Worm (Caenorhabditis elegans) whole organism, midembryonic: ENCODE results near the gene R02F2.6.
A peak's percentile ranks its signal among the peaks of the same experiment; 100 is the strongest.

Source experiments
- T22C8.4 ChIP-seq: fragments of 200-800 bp; sonication (Bioruptor generic); IDR thresholded peaks from 2 replicates; pipeline ENCODE4 v1.3.6; 2022; ENCODE audit warnings: missing genetic modification characterization, missing compliant biosample characterization
- cog-1 ChIP-seq: sonication (generic microtip); optimal IDR thresholded peaks from 2 replicates; lab custom pipeline; 2016; ENCODE audit warnings: missing genetic modification characterization, missing compliant biosample characterization
- flt-1 ChIP-seq: fragments of 200-800 bp; sonication (Bioruptor generic); IDR thresholded peaks from 2 replicates; pipeline ENCODE4 v1.3.6; 2022; ENCODE audit warnings: missing genetic modification characterization, missing compliant biosample characterization
- klf-2 ChIP-seq: fragments of 200-800 bp; sonication (Bioruptor generic); conservative IDR thresholded peaks from 2 replicates; pipeline ENCODE4 v1.3.6; 2022; ENCODE audit warnings: missing genetic modification reagents, missing genetic modification characterization, missing compliant biosample characterization
- med-1 ChIP-seq: sonication (generic microtip); optimal IDR thresholded peaks from 2 replicates; lab custom pipeline; 2017; ENCODE audit warnings: missing genetic modification characterization, mild to moderate bottlenecking, missing compliant biosample characterization, antibody characterized with exemption, missing genetic modification reagents; ENCODE audit not compliant: insufficient read depth
- ref-1 ChIP-seq: fragments of 200-800 bp; sonication (Bioruptor generic); conservative IDR thresholded peaks from 2 replicates; pipeline ENCODE4 v1.3.6; 2022; ENCODE audit warnings: missing genetic modification reagents, missing genetic modification characterization, missing compliant biosample characterization
- tab-1 ChIP-seq: fragments of 200-800 bp; sonication (Bioruptor generic); IDR thresholded peaks from 2 replicates; pipeline ENCODE4 v1.3.6; 2022; ENCODE audit warnings: missing genetic modification characterization, missing compliant biosample characterization
- ztf-23 ChIP-seq: fragments of 200-800 bp; sonication (Bioruptor generic); IDR thresholded peaks from 2 replicates; pipeline ENCODE4 v1.3.6; 2022; ENCODE audit warnings: missing genetic modification reagents, missing genetic modification characterization, missing compliant biosample characterization
- ztf-29 ChIP-seq: fragments of 200-800 bp; sonication (Bioruptor generic); IDR thresholded peaks from 2 replicates; pipeline ENCODE4 v1.3.6; 2022; ENCODE audit warnings: missing genetic modification reagents, missing genetic modification characterization, missing compliant biosample characterization

Gene R02F2.6

ce11 chrIII:5505474-5506022, 26.8 kb upstream of the R02F2.6 start:
- TF ChIP-seq med-1 (GFP tag; lab: Kevin White, UChicago) = no peak
- 0 out of 2 replicates have a peak, but pooled peaks have one; percentile 9 for TF ChIP-seq tab-1 (GFP tag; lab: Robert Waterston, UW)

DNA sequence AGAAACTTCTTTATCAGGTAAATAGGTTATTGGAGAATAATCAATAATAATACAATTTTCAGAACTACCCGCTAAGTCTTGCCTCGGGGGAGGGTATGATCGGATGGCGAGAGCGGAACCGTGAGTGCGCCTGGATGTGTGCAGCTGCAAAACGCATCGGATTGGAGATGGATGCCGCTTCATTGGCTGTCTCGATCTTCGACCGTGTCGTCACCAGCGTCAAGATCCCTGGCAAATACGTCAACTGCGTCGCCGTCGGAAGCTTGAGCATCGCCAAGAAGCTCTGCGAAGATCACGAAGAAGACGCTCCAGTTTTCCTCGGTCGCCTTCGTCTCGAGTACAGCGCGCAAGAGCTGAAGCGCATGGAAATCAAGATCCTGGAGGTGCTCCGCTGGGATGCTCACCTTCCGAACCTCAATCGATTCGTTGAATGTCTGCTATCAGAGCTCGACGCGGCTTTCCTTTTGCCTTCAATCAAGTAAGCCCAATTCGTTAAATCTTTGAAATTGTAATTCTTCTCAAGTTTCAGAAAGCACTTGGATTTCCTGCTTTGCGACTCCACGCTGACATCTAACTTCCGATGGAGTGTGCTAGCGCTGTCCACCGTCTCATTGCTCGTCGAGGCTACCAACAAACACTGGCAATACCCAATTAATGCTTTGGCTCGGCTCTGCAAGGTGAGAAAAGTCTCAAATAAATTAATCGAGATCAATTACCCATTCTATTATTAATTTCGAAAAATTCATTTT, 26.2 kb upstream of the R02F2.6 start:
- TF ChIP-seq ztf-29 (GFP tag; lab: Robert Waterston, UW) (no peak), flt-1 (GFP tag; lab: Robert Waterston, UW) (0 out of 2 replicates have a peak, but pooled peaks have one; percentile 54)

DNA sequence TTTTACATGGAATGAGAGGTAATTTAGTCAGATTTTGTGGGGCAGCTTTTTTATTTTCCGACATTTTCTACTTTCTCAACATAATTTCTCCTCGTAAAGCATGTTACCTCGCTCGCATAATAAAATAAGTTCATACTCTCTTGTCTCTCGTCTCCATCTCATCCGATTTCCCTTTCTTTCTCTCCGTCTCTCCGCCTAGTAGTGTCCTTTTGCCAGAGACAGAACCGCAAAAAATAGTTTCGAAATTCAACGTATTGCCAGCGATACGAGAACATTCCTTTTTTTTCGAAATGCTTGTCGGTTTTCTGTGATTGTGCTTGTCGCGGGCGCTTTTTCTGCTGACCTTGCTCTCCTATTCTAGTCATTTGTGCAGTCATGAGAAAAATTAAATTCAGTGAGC, 25.4 kb upstream of the R02F2.6 start:
- TF ChIP-seq flt-1 (GFP tag; lab: Robert Waterston, UW) (0 out of 2 replicates have a peak, but pooled peaks have one; percentile 16), klf-2 (no peak)

DNA sequence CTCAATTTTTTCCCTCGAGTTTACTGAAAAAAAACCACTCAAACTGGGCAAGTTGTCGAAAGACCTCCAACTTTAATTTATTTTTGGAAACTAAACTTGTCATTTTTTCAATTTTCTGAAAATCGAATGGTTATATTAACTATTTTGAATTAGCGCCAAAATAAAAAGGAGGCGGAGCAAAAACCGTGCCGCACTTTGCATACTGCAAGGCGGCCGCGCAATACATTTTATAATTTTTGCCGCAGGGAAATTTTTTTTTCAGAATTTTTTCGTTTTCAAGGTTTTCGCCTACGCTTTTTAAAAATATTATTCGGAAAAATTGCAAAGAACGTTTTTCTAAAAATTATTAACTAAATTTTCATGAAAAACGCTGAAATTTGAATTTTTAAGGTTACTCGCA, 24.9 kb upstream of the R02F2.6 start:
- TF ChIP-seq cog-1 (tag; lab: Kevin White, UChicago) (no peak), ztf-29 (GFP tag; lab: Robert Waterston, UW) (no peak), med-1 (GFP tag; lab: Kevin White, UChicago) (no peak), ref-1 (GFP tag; lab: Robert Waterston, UW) (no peak), flt-1 (GFP tag; lab: Robert Waterston, UW) (no peak), tab-1 (GFP tag; lab: Robert Waterston, UW) (no peak), klf-2 (no peak), ztf-23 (no peak), T22C8.4 (GFP tag; lab: Robert Waterston, UW) (no peak)

ce11 chrIII:5502915-5503575, 24.3 kb upstream of the R02F2.6 start:
- TF ChIP-seq ref-1 (GFP tag; lab: Robert Waterston, UW) = peak; percentile 43; the same call in 1 of the 2 replicates
- TF ChIP-seq flt-1 (GFP tag; lab: Robert Waterston, UW) = no peak
- peak; percentile 56 for TF ChIP-seq cog-1 (tag; lab: Kevin White, UChicago)

ce11 chrIII:5501358-5502287, 22.9 kb upstream of the R02F2.6 start, which contains the start of gene R02F2.1:
Gene R02F2.1 (plus strand): TSS chrIII:5501885.
- TF ChIP-seq ztf-29 (GFP tag; lab: Robert Waterston, UW) (no peak), flt-1 (GFP tag; lab: Robert Waterston, UW) (no peak), cog-1 (tag; lab: Kevin White, UChicago) (no peak), T22C8.4 (GFP tag; lab: Robert Waterston, UW) (no peak), klf-2 (no peak), ztf-23 (no peak), ref-1 (GFP tag; lab: Robert Waterston, UW) (no peak), tab-1 (GFP tag; lab: Robert Waterston, UW) (no peak), med-1 (GFP tag; lab: Kevin White, UChicago) (no peak)

DNA sequence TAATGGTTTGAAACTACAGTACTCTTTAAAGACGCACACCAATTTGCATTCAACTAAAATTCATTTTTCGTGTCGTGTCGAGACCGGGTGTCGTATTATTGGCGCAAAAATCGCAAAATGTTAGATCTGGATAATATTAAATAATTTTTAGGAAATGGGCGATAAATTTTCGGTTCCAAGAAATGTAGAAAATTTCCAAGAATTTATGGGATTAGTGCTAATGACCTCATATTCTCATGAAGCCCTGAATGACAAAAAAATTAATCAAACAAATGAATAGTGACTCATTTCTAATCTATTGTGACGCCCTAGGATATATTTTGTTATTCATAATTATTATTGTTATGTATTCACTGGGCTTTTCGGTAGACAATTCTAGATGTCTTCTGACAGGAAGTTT, 22.0 kb upstream of the R02F2.6 start:
- TF ChIP-seq T22C8.4 (GFP tag; lab: Robert Waterston, UW) (no peak), tab-1 (GFP tag; lab: Robert Waterston, UW) (no peak), med-1 (GFP tag; lab: Kevin White, UChicago) (no peak), ztf-29 (GFP tag; lab: Robert Waterston, UW) (no peak), cog-1 (tag; lab: Kevin White, UChicago) (no peak), ref-1 (GFP tag; lab: Robert Waterston, UW) (no peak), klf-2 (no peak), flt-1 (GFP tag; lab: Robert Waterston, UW) (no peak), ztf-23 (no peak)

ce11 chrIII:5499942-5500341, 21.2 kb upstream of the R02F2.6 start:
- TF ChIP-seq tab-1 (GFP tag; lab: Robert Waterston, UW) = no peak
- TF ChIP-seq klf-2 = no peak
- no peak for TF ChIP-seq flt-1 (GFP tag; lab: Robert Waterston, UW)
- no peak for TF ChIP-seq cog-1 (tag; lab: Kevin White, UChicago)
- no peak for TF ChIP-seq ztf-23
- no peak for TF ChIP-seq ref-1 (GFP tag; lab: Robert Waterston, UW)
- no peak; the same call in 1 of the 2 replicates for TF ChIP-seq T22C8.4 (GFP tag; lab: Robert Waterston, UW)
- no peak for TF ChIP-seq ztf-29 (GFP tag; lab: Robert Waterston, UW)

- no peak for TF ChIP-seq cog-1 (tag; lab: Kevin White, UChicago)
- TF ChIP-seq flt-1 (GFP tag; lab: Robert Waterston, UW) = 0 out of 2 replicates have a peak, but pooled peaks have one; percentile 36
- TF ChIP-seq klf-2 = no peak
- no peak for TF ChIP-seq tab-1 (GFP tag; lab: Robert Waterston, UW)
- no peak for TF ChIP-seq T22C8.4 (GFP tag; lab: Robert Waterston, UW)
- no peak for TF ChIP-seq ztf-29 (GFP tag; lab: Robert Waterston, UW)
- no peak for TF ChIP-seq med-1 (GFP tag; lab: Kevin White, UChicago)
- no peak for TF ChIP-seq ztf-23
Measured at ce11 chrIII:5498973-5499372, 20.2 kb upstream of the R02F2.6 start, which contains the start of gene R02F2.9. Gene R02F2.9 (plus strand): TSS chrIII:5499190.
